Worm (Caenorhabditis elegans) whole organism, young adult: ENCODE measurements around the gene Y39E4B.6.

ENCODE experiments used
- B0019.2 ChIP-seq: fragments of 200-800 bp; sonication (Bioruptor generic); conservative IDR thresholded peaks from 2 replicates; pipeline ENCODE4 v1.3.6; 2022; ENCODE audit warnings: missing genetic modification reagents, missing genetic modification characterization, missing compliant biosample characterization
- B0261.1 ChIP-seq: sonication (generic microtip); optimal IDR thresholded peaks from 2 replicates; lab custom pipeline; 2016; ENCODE audit warnings: mild to moderate bottlenecking, missing genetic modification characterization, moderate library complexity, missing compliant biosample characterization
- C17E4.6 ChIP-seq: fragments of 200-800 bp; sonication (Bioruptor generic); IDR thresholded peaks from 2 replicates; pipeline ENCODE4 v1.3.6; 2022; ENCODE audit warnings: missing genetic modification reagents, missing genetic modification characterization, missing compliant biosample characterization
- D2030.7 ChIP-seq: fragments of 200-800 bp; sonication (Bioruptor generic); IDR thresholded peaks from 2 replicates; pipeline ENCODE4 v1.3.6; 2022; ENCODE audit warnings: missing genetic modification reagents, missing genetic modification characterization, missing compliant biosample characterization
- F10E7.11 ChIP-seq: sonication (generic microtip); optimal IDR thresholded peaks from 2 replicates; lab custom pipeline; 2017; ENCODE audit warnings: mild to moderate bottlenecking, missing genetic modification characterization, moderate library complexity, missing compliant biosample characterization
- F22D6.2 ChIP-seq: sonication (generic microtip); optimal IDR thresholded peaks from 2 replicates; lab custom pipeline; 2016; ENCODE audit warnings: mild to moderate bottlenecking, missing genetic modification characterization, missing compliant biosample characterization
- F39B2.1 ChIP-seq: fragments of 200-800 bp; sonication (Bioruptor generic); IDR thresholded peaks from 2 replicates; pipeline ENCODE4 v1.3.6; 2022; ENCODE audit warnings: missing genetic modification reagents, missing genetic modification characterization, missing compliant biosample characterization
- F49E8.2 ChIP-seq: sonication (generic microtip); optimal IDR thresholded peaks from 3 replicates; lab custom pipeline; 2017; ENCODE audit warnings: missing genetic modification characterization, mild to moderate bottlenecking, missing compliant biosample characterization, antibody characterized with exemption, moderate library complexity; ENCODE audit not compliant: insufficient read depth
- T07F8.4 ChIP-seq: sonication (generic microtip); optimal IDR thresholded peaks from 2 replicates; lab custom pipeline; 2016; ENCODE audit warnings: mild to moderate bottlenecking, missing genetic modification characterization, moderate library complexity, missing compliant biosample characterization
- T26A5.8 ChIP-seq: sonication (generic microtip); optimal IDR thresholded peaks from 2 replicates; lab custom pipeline; 2016; ENCODE audit warnings: missing genetic modification characterization, missing compliant biosample characterization
- Y53G8AR.9 ChIP-seq: fragments of 200-800 bp; sonication (Bioruptor generic); conservative IDR thresholded peaks from 2 replicates; pipeline ENCODE4 v1.3.6; 2022; ENCODE audit warnings: missing genetic modification reagents, missing genetic modification characterization, missing compliant biosample characterization
- Y56A3A.18 ChIP-seq: fragments of 200-800 bp; sonication (Bioruptor generic); IDR thresholded peaks from 2 replicates; pipeline ENCODE4 v1.3.6; 2022; ENCODE audit warnings: missing genetic modification reagents, missing genetic modification characterization, missing compliant biosample characterization
- Y95B8A.8 ChIP-seq: fragments of 200-800 bp; sonication (Bioruptor generic); IDR thresholded peaks from 2 replicates; pipeline ENCODE4 v1.3.6; 2022; ENCODE audit warnings: missing genetic modification reagents, missing genetic modification characterization, missing compliant biosample characterization
- aptf-3 ChIP-seq: fragments of 200-800 bp; sonication (Bioruptor generic); IDR thresholded peaks from 2 replicates; pipeline ENCODE4 v1.3.6; 2022; ENCODE audit warnings: missing genetic modification characterization, missing compliant biosample characterization
- atf-7 ChIP-seq: sonication (generic microtip); optimal IDR thresholded peaks from 2 replicates; lab custom pipeline; 2017; ENCODE audit warnings: mild to moderate bottlenecking, missing genetic modification characterization, missing compliant biosample characterization
- attf-3 ChIP-seq: fragments of 200-800 bp; sonication (Bioruptor generic); conservative IDR thresholded peaks from 2 replicates; pipeline ENCODE4 v1.3.6; 2022; ENCODE audit warnings: missing genetic modification reagents, missing genetic modification characterization, missing compliant biosample characterization
- bed-2 ChIP-seq: fragments of 200-800 bp; sonication (Bioruptor generic); IDR thresholded peaks from 2 replicates; pipeline ENCODE4 v1.3.6; 2022; ENCODE audit warnings: missing genetic modification reagents, missing genetic modification characterization, missing compliant biosample characterization
- ccch-3 ChIP-seq: fragments of 200-800 bp; sonication (Bioruptor generic); optimal IDR thresholded peaks from 2 replicates; lab custom pipeline; 2018; ENCODE audit warnings: mild to moderate bottlenecking, missing genetic modification characterization, missing compliant biosample characterization
- cebp-1 ChIP-seq, 2 experiments: fragments of 200-800 bp in 1 of 2; sonication (Bioruptor generic) in 1 of 2; sonication (generic microtip) in 1 of 2; IDR thresholded peaks in 1 of 2; optimal IDR thresholded peaks in 1 of 2; 2 replicates each; pipeline versions ENCODE4 v1.3.6 to Lab custom; 2017 to 2022; ENCODE audit warnings: missing compliant biosample characterization in 2 of 2, missing genetic modification characterization in 2 of 2, mild to moderate bottlenecking in 1 of 2, missing genetic modification reagents in 1 of 2, moderate library complexity in 1 of 2
- ceh-91 ChIP-seq: fragments of 200-800 bp; sonication (Bioruptor generic); IDR thresholded peaks from 2 replicates; pipeline ENCODE4 v1.3.6; 2022; ENCODE audit warnings: missing genetic modification reagents, missing genetic modification characterization, missing compliant biosample characterization
- chd-7 ChIP-seq: sonication (generic microtip); optimal IDR thresholded peaks from 2 replicates; lab custom pipeline; 2016; ENCODE audit warnings: mild to moderate bottlenecking, missing genetic modification characterization, moderate library complexity, missing compliant biosample characterization
- dpff-1 ChIP-seq: sonication (generic microtip); optimal IDR thresholded peaks from 2 replicates; lab custom pipeline; 2017; ENCODE audit warnings: mild to moderate bottlenecking, missing genetic modification characterization, missing compliant biosample characterization
- egl-44 ChIP-seq: fragments of 200-800 bp; sonication (Bioruptor generic); IDR thresholded peaks from 2 replicates; pipeline ENCODE4 v1.3.6; 2022; ENCODE audit warnings: missing genetic modification reagents, missing genetic modification characterization, missing compliant biosample characterization
- hlh-26 ChIP-seq: fragments of 200-800 bp; sonication (Bioruptor generic); conservative IDR thresholded peaks from 2 replicates; pipeline ENCODE4 v1.3.6; 2022; ENCODE audit warnings: missing genetic modification reagents, missing genetic modification characterization, missing compliant biosample characterization
- hmg-20 ChIP-seq: fragments of 200-800 bp; sonication (Bioruptor generic); IDR thresholded peaks from 2 replicates; pipeline ENCODE4 v1.3.6; 2022; ENCODE audit warnings: missing genetic modification reagents, missing genetic modification characterization, missing compliant biosample characterization
- hrde-1 ChIP-seq: sonication (generic microtip); optimal IDR thresholded peaks from 2 replicates; lab custom pipeline; 2016; ENCODE audit warnings: missing genetic modification characterization, mild to moderate bottlenecking, missing compliant biosample characterization, moderate library complexity, missing genotype, missing genetic modification reagents, borderline replicate concordance
- let-526 ChIP-seq: fragments of 200-800 bp; sonication (Bioruptor generic); IDR thresholded peaks from 2 replicates; pipeline ENCODE4 v1.3.6; 2022; ENCODE audit warnings: missing genetic modification reagents, missing genetic modification characterization, missing compliant biosample characterization
- lin-26 ChIP-seq: fragments of 200-800 bp; sonication (Bioruptor generic); IDR thresholded peaks from 2 replicates; pipeline ENCODE4 v1.3.6; 2022; ENCODE audit warnings: missing genetic modification reagents, missing genetic modification characterization, missing compliant biosample characterization
- lir-1 ChIP-seq: fragments of 200-800 bp; sonication (Bioruptor generic); conservative IDR thresholded peaks from 2 replicates; pipeline ENCODE4 v1.3.6; 2022; ENCODE audit warnings: missing genetic modification reagents, missing genetic modification characterization, missing compliant biosample characterization
- lsy-27 ChIP-seq: sonication (generic microtip); optimal IDR thresholded peaks from 2 replicates; lab custom pipeline; 2017; ENCODE audit warnings: missing genetic modification characterization, mild to moderate bottlenecking, missing compliant biosample characterization, antibody characterized with exemption, missing genotype, borderline replicate concordance; ENCODE audit not compliant: insufficient read depth
- madf-8 ChIP-seq: fragments of 200-800 bp; sonication (Bioruptor generic); conservative IDR thresholded peaks from 2 replicates; pipeline ENCODE4 v1.3.6; 2022; ENCODE audit warnings: missing genetic modification reagents, missing genetic modification characterization, missing compliant biosample characterization
- mcd-1 ChIP-seq: fragments of 200-800 bp; sonication (Bioruptor generic); IDR thresholded peaks from 2 replicates; pipeline ENCODE4 v1.3.6; 2022; ENCODE audit warnings: missing genetic modification reagents, missing genetic modification characterization, missing compliant biosample characterization
- mes-4 ChIP-seq: sonication (generic microtip); optimal IDR thresholded peaks from 2 replicates; lab custom pipeline; 2016; ENCODE audit warnings: missing genotype, missing genetic modification characterization, missing compliant biosample characterization
- mxl-1 ChIP-seq: sonication (generic microtip); optimal IDR thresholded peaks from 2 replicates; lab custom pipeline; 2016; ENCODE audit warnings: missing genetic modification characterization, missing compliant biosample characterization
- nfya-1 ChIP-seq: sonication (generic microtip); optimal IDR thresholded peaks from 2 replicates; lab custom pipeline; 2017; ENCODE audit warnings: antibody characterized with exemption, missing compliant biosample characterization, missing genetic modification characterization, borderline replicate concordance; ENCODE audit not compliant: insufficient read depth
- nfya-2 ChIP-seq: fragments of 200-800 bp; sonication (Bioruptor generic); IDR thresholded peaks from 2 replicates; pipeline ENCODE4 v1.3.6; 2022; ENCODE audit warnings: missing genetic modification reagents, missing genetic modification characterization, missing compliant biosample characterization
- rcor-1 ChIP-seq: fragments of 200-800 bp; sonication (Bioruptor generic); IDR thresholded peaks from 2 replicates; pipeline ENCODE4 v1.3.6; 2022; ENCODE audit warnings: missing genetic modification reagents, missing genetic modification characterization, missing compliant biosample characterization
- rec-8 ChIP-seq, 2 experiments: sonication (generic microtip); optimal IDR thresholded peaks; 2 replicates each; lab custom pipeline; 2016; ENCODE audit warnings: mild to moderate bottlenecking in 2 of 2, missing genetic modification characterization in 2 of 2, missing genetic modification reagents in 2 of 2, missing genotype in 2 of 2, missing biosample characterization in 1 of 2, missing compliant biosample characterization in 1 of 2, moderate library complexity in 1 of 2
- repo-1 ChIP-seq: sonication (generic microtip); optimal IDR thresholded peaks from 2 replicates; lab custom pipeline; 2017; ENCODE audit warnings: mild to moderate bottlenecking, missing genetic modification characterization, missing compliant biosample characterization
- sdz-38 ChIP-seq: sonication (generic microtip); optimal IDR thresholded peaks from 2 replicates; lab custom pipeline; 2016; ENCODE audit warnings: missing genotype, missing genetic modification characterization, missing compliant biosample characterization
- snpc-1.1 ChIP-seq: sonication (generic microtip); optimal IDR thresholded peaks from 2 replicates; lab custom pipeline; 2017; ENCODE audit warnings: missing genetic modification characterization, mild to moderate bottlenecking, missing compliant biosample characterization, antibody characterized with exemption, moderate library complexity, missing genotype, missing genetic modification reagents; ENCODE audit not compliant: insufficient read depth
- snpc-3.4 ChIP-seq: sonication (generic microtip); optimal IDR thresholded peaks from 2 replicates; lab custom pipeline; 2017; ENCODE audit warnings: missing genetic modification characterization, mild to moderate bottlenecking, missing compliant biosample characterization, antibody characterized with exemption, moderate library complexity, missing genotype, missing genetic modification reagents
- tbx-9 ChIP-seq: sonication (generic microtip); optimal IDR thresholded peaks from 2 replicates; lab custom pipeline; 2016; ENCODE audit warnings: borderline replicate concordance, missing genetic modification characterization, inconsistent platforms, missing compliant biosample characterization
- zfh-2 ChIP-seq: fragments of 200-800 bp; sonication (Bioruptor generic); conservative IDR thresholded peaks from 2 replicates; pipeline ENCODE4 v1.3.6; 2022; ENCODE audit warnings: missing genetic modification reagents, missing genetic modification characterization, missing compliant biosample characterization
- ztf-26 ChIP-seq: sonication (generic microtip); optimal IDR thresholded peaks from 2 replicates; lab custom pipeline; 2017; ENCODE audit warnings: missing genetic modification characterization, missing compliant biosample characterization
- ztf-3 ChIP-seq: fragments of 200-800 bp; sonication (Bioruptor generic); optimal IDR thresholded peaks from 2 replicates; lab custom pipeline; 2018; ENCODE audit warnings: mild to moderate bottlenecking, missing genetic modification characterization, missing compliant biosample characterization

The Y39E4B.6 gene

DNA sequence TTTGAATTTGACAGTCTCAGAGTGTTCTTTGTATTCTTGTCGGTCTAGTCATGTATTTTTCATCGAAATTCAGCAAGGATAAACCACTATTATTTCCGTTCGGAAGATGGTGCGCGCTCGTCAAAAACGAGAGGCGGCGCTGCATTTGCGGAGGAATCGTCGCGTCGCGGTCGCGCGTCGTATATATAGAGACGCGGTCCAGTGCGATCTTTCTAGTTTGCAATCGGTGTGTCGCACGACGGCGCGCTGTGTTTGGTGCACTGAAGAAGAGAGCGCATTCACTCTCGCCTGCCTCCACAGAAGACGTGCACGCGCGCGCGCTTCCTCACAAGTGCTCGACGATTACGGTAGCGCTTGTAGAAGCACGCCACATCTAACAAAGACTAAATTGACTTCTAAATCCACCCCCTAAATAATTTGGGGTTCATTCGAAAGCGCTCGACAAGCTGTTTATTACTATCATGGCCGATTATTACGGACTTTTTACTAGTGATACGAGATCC is at the start of gene Y39E4B.6:
Y39E4B.6 (plus strand) TSS at position 209 of the 503 bp plus-strand sequence.
- TF ChIP-seq rcor-1 (GFP tag; lab: Robert Waterston, UW) (peak; percentile 76), ccch-3 (GFP tag; lab: Kevin White, UChicago) (no peak), let-526 (GFP tag; lab: Robert Waterston, UW) (peak; percentile 94), nfya-2 (GFP tag; lab: Robert Waterston, UW) (no peak), B0261.1 (tag; lab: Kevin White, UChicago) (peak; percentile 31), F39B2.1 (GFP tag; lab: Robert Waterston, UW) (no peak), hlh-26 (GFP tag; lab: Robert Waterston, UW) (no peak), sdz-38 (tag; lab: Kevin White, UChicago) (no peak), snpc-3.4 (tag; lab: Kevin White, UChicago) (no peak), madf-8 (GFP tag; lab: Robert Waterston, UW) (no peak), egl-44 (peak; percentile 77), lin-26 (peak; percentile 89), rec-8 (tag; optimal IDR thresholded peaks at IDR 0.05; lab: Kevin White, UChicago) (no peak), hrde-1 (no peak), aptf-3 (no peak), zfh-2 (GFP tag; lab: Robert Waterston, UW) (peak; percentile 99), lir-1 (GFP tag; lab: Robert Waterston, UW) (peak; percentile 95), atf-7 (tag; lab: Kevin White, UChicago) (peak; percentile 89), dpff-1 (tag; lab: Kevin White, UChicago) (no peak), Y56A3A.18 (GFP tag; lab: Robert Waterston, UW) (no peak), F10E7.11 (tag; lab: Kevin White, UChicago) (peak; percentile 10), ztf-3 (peak; percentile 82), mxl-1 (tag; lab: Kevin White, UChicago) (no peak), Y53G8AR.9 (GFP tag; lab: Robert Waterston, UW) (peak; percentile 82), ztf-26 (tag; lab: Kevin White, UChicago) (peak; percentile 96), C17E4.6 (GFP tag; lab: Robert Waterston, UW) (peak; percentile 78), nfya-1 (tag; lab: Kevin White, UChicago) (no peak), cebp-1 (GFP tag; IDR thresholded peaks at IDR 0.05; lab: Robert Waterston, UW) (peak; percentile 81; the same call in 1 of the 2 replicates), cebp-1 (tag; optimal IDR thresholded peaks at IDR 0.05; lab: Kevin White, UChicago) (peak; percentile 95), snpc-1.1 (no peak), F49E8.2 (tag; lab: Kevin White, UChicago) (no peak), F22D6.2 (peak; percentile 63), mes-4 (tag; lab: Kevin White, UChicago) (no peak), mcd-1 (peak; percentile 84), ceh-91 (GFP tag; lab: Robert Waterston, UW) (0 out of 2 replicates have a peak, but pooled peaks have one; percentile 34), hmg-20 (GFP tag; lab: Robert Waterston, UW) (no peak; the same call in 1 of the 2 replicates), repo-1 (tag; lab: Kevin White, UChicago) (peak; percentile 59), lsy-27 (tag; lab: Kevin White, UChicago) (no peak), bed-2 (0 out of 2 replicates have a peak, but pooled peaks have one; percentile 33), tbx-9 (tag; lab: Kevin White, UChicago) (no peak), D2030.7 (no peak), B0019.2 (GFP tag; lab: Robert Waterston, UW) (0 out of 2 replicates have a peak, but pooled peaks have one; percentile 10), Y95B8A.8 (GFP tag; lab: Robert Waterston, UW) (peak; percentile 76), attf-3 (GFP tag; lab: Robert Waterston, UW) (peak; percentile 36; the same call in 1 of the 2 replicates), T26A5.8 (tag; lab: Kevin White, UChicago) (no peak), chd-7 (tag; lab: Kevin White, UChicago) (peak; percentile 96), T07F8.4 (tag; lab: Kevin White, UChicago) (peak; percentile 68)
